Worm (Caenorhabditis elegans) whole organism, L4/young adult: ENCODE results near the gene T26C11.4.
A peak's percentile ranks its signal among the peaks of the same experiment; 100 is the strongest.

Source experiments
- W03F9.2 ChIP-seq: fragments of 150-350 bp; optimal IDR thresholded peaks from 2 replicates; lab custom pipeline; 2014; ENCODE audit warnings: missing biosample characterization, missing genetic modification characterization
- dao-5 ChIP-seq: sonication (generic microtip); optimal IDR thresholded peaks from 2 replicates; lab custom pipeline; 2016; ENCODE audit warnings: missing genotype, missing genetic modification characterization, moderate library complexity, missing compliant biosample characterization
- him-1 ChIP-seq: sonication (generic microtip); optimal IDR thresholded peaks from 2 replicates; lab custom pipeline; 2016; ENCODE audit warnings: missing genotype, missing genetic modification reagents, missing genetic modification characterization, missing compliant biosample characterization

Gene T26C11.4

DNA sequence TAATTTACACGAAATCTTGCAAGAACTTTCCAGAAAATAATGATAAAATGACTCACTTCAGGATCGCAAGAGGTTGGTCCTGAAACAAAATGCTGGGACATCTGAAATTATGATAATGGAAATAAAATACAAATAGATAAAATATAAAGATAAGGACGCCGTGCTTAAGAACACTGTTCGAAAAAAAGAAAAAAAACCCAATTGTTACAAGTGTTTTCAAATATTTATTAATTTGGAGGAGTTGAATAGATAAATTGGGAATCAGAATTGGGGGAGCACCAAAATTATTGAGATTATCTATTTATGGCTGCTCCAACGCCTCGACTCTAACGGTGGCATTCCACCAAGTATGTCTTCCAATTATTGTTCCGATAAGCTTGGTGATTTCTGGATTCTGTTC lies 3.2 kb upstream of the T26C11.4 start, which contains the start of gene ceh-41:
Gene ceh-41, minus strand, starts transcription at position 101 of the 400 bp plus-strand sequence.
- no peak for TF ChIP-seq W03F9.2 (tag; lab: Kevin White, UChicago)
- no peak for TF ChIP-seq dao-5 (tag; lab: Kevin White, UChicago)
- TF ChIP-seq him-1 (tag; lab: Kevin White, UChicago), result no peak

DNA sequence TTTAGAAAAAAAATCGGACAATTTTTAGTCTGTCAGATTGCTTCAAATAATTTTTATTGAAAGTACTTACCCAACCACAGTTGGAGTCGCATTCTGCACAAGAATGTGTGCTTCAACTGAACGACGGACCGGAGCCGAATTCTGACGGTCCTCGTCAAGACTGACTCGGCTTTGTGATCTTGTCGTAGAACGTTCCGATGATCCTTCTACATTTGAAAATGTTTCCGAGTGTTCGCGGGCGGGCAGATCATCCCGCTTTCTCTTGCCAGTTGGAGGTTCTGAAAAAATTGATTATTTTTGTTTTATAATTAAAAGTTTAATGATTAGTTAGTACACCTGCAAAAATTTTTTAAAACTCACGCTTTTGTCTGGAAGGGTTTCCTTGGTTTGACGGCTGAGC lies 2.3 kb upstream of the T26C11.4 start:
- TF ChIP-seq W03F9.2 (tag; lab: Kevin White, UChicago) (no peak), him-1 (tag; lab: Kevin White, UChicago) (no peak), dao-5 (tag; lab: Kevin White, UChicago) (no peak)

DNA sequence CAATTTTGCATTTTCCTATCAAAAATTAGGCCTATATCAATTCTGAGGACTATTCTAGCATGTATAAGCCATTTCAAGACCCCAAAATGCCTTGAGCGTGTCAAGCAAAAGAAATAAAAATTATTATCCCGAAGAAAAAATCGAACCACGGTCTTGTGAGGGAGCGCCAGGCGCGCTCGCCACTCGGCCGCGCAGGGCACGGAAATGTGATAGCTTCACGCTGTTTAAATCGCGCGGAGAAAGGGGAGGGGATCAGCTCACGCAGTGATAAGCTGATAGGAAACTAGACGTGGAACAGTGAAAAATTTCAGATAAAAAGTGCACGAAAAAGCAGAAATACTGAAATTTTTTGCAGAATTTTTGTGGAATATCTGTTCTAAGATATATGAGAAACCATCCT lies 7.6 kb downstream of the T26C11.4 start:
- TF ChIP-seq dao-5 (tag; lab: Kevin White, UChicago) (peak; percentile 58), W03F9.2 (tag; lab: Kevin White, UChicago) (no peak), him-1 (tag; lab: Kevin White, UChicago) (peak; percentile 45)

DNA sequence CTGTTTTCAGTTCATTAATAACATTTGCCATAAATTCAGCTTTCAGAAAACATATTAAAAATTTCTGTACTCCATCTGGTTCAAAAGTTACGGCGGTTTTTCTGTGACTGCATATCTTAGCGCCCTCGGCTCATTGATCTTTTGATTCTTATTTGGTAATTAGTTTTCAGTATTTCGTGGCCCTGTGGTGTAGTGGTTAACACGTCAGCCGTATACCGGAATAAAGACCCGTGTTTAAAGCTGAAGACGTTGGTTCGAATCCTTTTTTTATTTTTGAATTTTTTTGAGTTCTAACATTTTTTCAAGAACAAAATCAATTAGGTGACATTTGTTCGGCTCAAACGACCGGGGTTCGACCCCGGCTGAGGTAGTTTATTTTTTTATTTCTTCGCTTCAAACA lies 14.9 kb downstream of the T26C11.4 start:
- TF ChIP-seq him-1 (tag; lab: Kevin White, UChicago) (no peak), W03F9.2 (tag; lab: Kevin White, UChicago) (no peak), dao-5 (tag; lab: Kevin White, UChicago) (no peak)

DNA sequence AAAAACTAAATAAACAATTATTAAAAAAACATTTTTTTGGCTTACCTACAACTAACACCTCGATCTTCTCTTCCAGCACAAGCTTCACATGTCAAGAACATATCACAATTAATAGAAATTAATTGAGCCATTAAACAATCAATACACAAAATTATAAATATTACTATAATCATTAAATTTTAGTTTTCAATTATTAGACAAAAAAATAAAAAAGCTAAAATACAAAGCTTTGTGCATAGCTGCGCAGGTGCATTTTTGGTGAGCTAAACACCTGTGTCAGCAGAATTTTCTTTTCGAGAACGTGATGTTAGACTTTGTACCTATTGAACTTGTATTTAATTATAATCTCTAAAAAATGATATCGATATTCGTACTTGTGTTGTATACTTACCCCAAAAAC lies 15.4 kb downstream of the T26C11.4 start, which contains the start of gene C14E2.6:
Gene C14E2.6, minus strand, starts transcription at position 101 of the 400 bp plus-strand sequence.
- TF ChIP-seq W03F9.2 (tag; lab: Kevin White, UChicago) (no peak), him-1 (tag; lab: Kevin White, UChicago) (no peak), dao-5 (tag; lab: Kevin White, UChicago) (no peak)

DNA sequence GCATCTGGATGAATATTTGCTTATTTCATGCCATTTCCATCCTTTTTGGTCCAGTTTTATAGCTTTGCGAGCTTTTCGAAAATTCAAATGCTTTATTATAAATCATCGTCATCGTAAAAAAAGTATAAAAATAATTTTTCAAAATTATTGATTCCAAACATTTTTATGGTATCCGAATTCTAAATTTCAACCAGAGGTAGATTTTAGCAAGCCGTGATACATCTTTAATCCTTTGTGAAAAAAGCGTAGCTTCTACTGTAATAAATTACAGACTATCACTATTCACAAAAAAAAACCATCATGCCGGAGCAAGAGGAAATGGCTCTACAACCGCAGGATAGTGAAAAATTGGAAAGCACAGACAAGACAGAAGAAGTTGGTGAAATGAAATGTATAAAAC lies 19.2 kb downstream of the T26C11.4 start, which contains the start of gene C14E2.1:
Gene C14E2.1, plus strand, starts transcription at position 301 of the 400 bp plus-strand sequence.
- no peak for TF ChIP-seq him-1 (tag; lab: Kevin White, UChicago)

DNA sequence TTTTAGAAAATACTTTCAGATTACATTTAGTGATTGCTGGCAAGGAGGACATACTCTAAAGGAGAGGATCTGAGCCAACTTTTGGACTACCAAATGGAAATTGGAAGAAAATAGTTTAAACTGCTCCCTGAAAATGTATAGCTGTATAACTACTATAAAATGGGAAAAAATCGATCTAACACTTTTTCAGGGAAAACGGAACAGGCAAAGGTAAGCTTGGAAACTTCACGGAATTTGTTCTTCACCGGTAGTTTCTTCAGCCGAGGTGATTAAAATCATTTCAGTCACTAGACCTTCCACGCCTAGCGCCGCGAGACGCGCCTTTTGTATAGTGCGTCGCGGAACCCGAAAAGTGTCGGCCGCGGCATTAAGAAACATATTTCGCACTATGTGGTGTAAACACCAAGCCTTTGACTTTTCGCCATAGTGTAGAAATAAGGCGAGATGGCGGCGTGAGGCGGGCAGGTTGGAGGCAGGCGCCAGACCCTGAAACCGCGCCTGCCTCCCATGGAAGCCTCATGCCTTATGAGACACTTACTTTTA lies 20.0 kb downstream of the T26C11.4 start, which contains the start of gene C14E2.5:
Gene C14E2.5, minus strand, starts transcription at position 51 of the 543 bp plus-strand sequence.
- no peak for TF ChIP-seq dao-5 (tag; lab: Kevin White, UChicago)
- TF ChIP-seq him-1 (tag; lab: Kevin White, UChicago), result no peak
- no peak for TF ChIP-seq W03F9.2 (tag; lab: Kevin White, UChicago)

DNA sequence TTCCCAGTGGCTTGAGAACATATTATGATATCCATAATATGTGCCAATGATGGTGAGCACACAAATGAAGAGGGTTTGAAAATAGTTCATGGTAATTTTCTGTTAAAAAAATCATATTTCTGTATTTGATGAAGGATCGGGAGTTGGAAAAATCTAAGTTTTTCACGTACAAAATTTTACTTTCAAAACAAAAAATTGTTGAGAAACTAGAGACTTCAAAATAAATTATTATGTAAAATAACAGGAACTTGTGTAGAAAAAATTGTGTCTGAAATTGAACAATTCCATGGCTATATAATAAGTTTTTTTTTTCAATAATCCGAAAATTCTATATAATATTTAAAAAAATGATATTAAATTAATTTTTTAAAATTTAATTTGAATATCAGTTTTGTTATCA lies 24.1 kb downstream of the T26C11.4 start, which contains the start of gene C14E2.4:
Gene C14E2.4, minus strand, starts transcription at position 101 of the 400 bp plus-strand sequence.
- TF ChIP-seq W03F9.2 (tag; lab: Kevin White, UChicago), result no peak

DNA sequence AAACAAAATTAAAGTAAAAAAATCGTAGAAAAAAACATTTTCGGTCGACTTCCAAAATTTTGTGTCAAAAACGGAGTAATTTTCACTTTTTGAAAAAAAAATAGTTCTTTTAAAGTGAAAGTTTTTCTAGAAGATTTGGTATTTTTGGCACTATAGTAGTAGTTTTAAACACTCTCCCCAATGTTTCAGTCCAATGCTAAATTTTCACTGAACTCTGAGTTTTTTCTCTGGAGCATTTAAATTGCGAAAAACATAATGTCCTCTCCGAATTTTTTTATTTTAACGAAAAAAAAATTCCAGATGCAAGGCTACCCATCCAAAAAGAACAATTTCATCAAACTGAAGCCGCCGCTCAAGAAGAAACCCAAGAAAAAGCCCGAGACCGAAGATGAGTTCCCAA lies 29.2 kb downstream of the T26C11.4 start, which contains the start of gene C14E2.7:
Gene C14E2.7, plus strand, starts transcription at position 301 of the 400 bp plus-strand sequence.
- TF ChIP-seq W03F9.2 (tag; lab: Kevin White, UChicago) (no peak), him-1 (tag; lab: Kevin White, UChicago) (no peak), dao-5 (tag; lab: Kevin White, UChicago) (no peak)

DNA sequence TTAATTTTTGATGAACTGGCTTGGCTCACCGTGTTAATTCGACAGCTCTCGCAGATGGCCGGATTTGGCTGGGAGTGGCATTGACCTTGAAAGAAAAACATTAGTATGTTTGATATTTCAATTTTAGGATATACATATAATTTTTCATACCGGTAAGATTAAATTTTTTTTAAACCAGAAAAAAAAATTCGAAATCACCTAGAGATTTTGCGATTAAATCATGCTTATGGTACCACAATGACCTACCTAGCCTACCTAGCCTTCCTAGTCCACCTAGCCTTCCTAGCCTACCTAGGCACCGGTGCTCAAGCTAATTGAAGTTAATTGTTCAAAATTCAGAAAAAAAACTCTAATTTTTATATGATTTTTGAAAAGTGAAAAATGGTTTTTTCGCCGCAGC lies 33.9 kb downstream of the T26C11.4 start, which contains the start of gene C14E2.3:
Gene C14E2.3, minus strand, starts transcription at position 101 of the 400 bp plus-strand sequence.
- TF ChIP-seq dao-5 (tag; lab: Kevin White, UChicago), result no peak
- TF ChIP-seq him-1 (tag; lab: Kevin White, UChicago), result no peak
- no peak for TF ChIP-seq W03F9.2 (tag; lab: Kevin White, UChicago)

DNA sequence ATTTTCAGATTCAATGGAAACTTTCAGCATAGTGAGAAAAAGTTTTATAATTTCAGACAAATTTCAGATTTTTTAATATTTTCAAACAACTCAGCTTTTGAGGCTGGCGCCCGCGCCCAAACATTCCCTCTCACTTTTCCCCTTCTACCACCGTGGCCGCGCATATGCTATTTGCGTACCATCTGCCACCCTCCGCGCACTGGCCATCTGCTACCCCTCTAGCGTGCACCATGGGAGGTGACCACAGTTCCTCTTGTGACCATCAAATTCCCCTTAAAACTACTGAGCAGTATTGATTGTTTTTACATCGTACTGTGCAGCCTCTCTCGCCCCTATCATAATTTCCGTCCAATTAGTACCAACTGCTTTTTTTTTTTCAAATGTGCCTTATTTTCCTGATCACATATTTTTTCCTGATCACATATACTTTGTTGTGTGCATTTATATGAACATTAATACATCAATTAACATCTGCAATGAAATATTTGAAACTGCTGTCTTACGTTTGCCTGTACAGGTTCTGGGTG lies 44.3 kb downstream of the T26C11.4 start, which contains the start of gene C14E2.11:
Gene C14E2.11, plus strand, starts transcription at position 477 of the 527 bp plus-strand sequence.
- TF ChIP-seq him-1 (tag; lab: Kevin White, UChicago) (no peak), dao-5 (tag; lab: Kevin White, UChicago) (no peak), W03F9.2 (tag; lab: Kevin White, UChicago) (no peak)

DNA sequence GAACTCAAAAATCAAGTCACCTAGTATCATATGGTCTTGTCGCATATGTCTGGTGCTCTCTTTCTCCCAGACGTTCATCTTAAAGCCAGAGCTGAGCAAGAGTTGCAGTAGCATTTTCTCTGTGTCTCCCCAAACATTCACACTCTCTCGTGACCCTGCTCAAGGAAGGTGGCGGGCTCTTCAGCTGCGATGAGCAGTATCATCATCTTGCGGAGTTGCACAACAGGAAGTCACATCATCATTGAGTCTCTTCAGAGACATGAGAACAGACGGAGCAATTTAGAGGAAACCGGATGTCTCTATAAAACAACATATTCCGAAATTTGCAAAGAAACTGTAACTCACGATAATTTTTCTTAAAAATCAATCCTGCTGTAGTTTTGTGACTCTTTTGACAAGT lies 46.8 kb downstream of the T26C11.4 start:
- TF ChIP-seq him-1 (tag; lab: Kevin White, UChicago) (no peak), W03F9.2 (tag; lab: Kevin White, UChicago) (no peak), dao-5 (tag; lab: Kevin White, UChicago) (no peak)

DNA sequence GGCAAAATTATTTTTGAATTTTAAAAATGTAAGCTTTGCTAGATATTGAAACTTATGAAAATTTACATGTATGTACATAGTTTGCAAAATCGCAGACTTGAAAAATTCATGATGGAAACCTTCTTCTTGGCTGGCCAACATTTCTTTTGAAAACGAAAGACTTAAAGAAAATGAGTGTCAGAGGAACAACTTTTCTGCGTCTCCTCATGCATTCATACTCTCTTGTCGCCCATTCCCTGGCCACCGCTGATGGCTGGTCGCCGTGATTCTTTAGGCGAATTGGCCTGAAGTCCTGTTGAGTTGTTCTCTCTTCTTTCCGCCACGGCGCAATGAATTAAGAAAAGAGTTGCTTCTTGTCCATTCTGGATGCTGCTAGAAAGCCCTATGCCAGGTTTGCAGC lies 49.3 kb downstream of the T26C11.4 start:
- TF ChIP-seq him-1 (tag; lab: Kevin White, UChicago), result no peak
- TF ChIP-seq W03F9.2 (tag; lab: Kevin White, UChicago), result no peak

DNA sequence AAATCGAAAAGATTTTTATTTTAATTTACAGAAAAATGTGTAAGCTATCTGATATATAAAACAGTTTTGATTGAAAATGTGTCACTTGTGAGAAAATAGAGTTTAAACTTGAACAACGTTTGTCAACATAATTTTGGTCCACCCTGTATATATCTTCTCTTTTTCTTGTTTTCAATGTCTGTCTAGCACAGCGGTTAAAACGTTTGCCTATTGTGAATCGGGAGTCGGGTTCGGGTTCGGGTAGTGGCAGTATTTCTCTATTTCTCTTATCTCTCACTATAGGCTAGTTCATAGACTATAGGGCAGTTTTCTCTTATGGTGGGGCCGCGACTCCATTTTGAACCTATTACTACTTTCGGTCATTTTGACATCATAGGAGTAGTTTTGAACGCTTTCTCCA lies 54.3 kb downstream of the T26C11.4 start:
- TF ChIP-seq dao-5 (tag; lab: Kevin White, UChicago) (no peak), W03F9.2 (tag; lab: Kevin White, UChicago) (no peak), him-1 (tag; lab: Kevin White, UChicago) (no peak)
